Fruit fly (Drosophila melanogaster): ENCODE results near the gene cact.

Gene cact

dm6 chr2L:16270667-16271485, 55.1 kb downstream of the cact start (continued):
- no peak for TF ChIP-seq lmd (GFP tag; IDR thresholded peaks at IDR 0.05)
- no peak for TF ChIP-seq ken (GFP tag; IDR thresholded peaks at IDR 0.05)
- TF ChIP-seq CG5180 (GFP tag; optimal IDR thresholded peaks at IDR 0.05) = no peak
- TF ChIP-seq cg (GFP tag; optimal IDR thresholded peaks at IDR 0.05) = no peak
- TF ChIP-seq CG8089 (GFP tag; optimal IDR thresholded peaks at IDR 0.05) = no peak
- no peak for TF ChIP-seq p53 (GFP tag; optimal IDR thresholded peaks at IDR 0.05)
- TF ChIP-seq CG42726 (GFP tag; IDR thresholded peaks at IDR 0.05; ENCODE audit: partially characterized antibody) = no peak
- no peak for TF ChIP-seq Ets97D (GFP tag; optimal IDR thresholded peaks at IDR 0.05)
- TF ChIP-seq CG6854 (GFP tag; optimal IDR thresholded peaks at IDR 0.05) = no peak
- no peak for TF ChIP-seq Mad (GFP tag; optimal IDR thresholded peaks at IDR 0.05)
- no peak for TF ChIP-seq CG13287 (GFP tag; IDR thresholded peaks at IDR 0.05; ENCODE audit: partially characterized antibody)
- TF ChIP-seq hth (optimal IDR thresholded peaks at IDR 0.05) = no peak
- TF ChIP-seq emc (GFP tag; optimal IDR thresholded peaks at IDR 0.05) = no peak
- no peak for TF ChIP-seq insv (GFP tag; optimal IDR thresholded peaks at IDR 0.05)
- TF ChIP-seq CG2120 (GFP tag; optimal IDR thresholded peaks at IDR 0.05) = peak; percentile 67
- no peak for TF ChIP-seq Tbp (GFP tag; optimal IDR thresholded peaks at IDR 0.05)
- TF ChIP-seq pb (GFP tag; optimal IDR thresholded peaks at IDR 0.05) = no peak
- no peak for TF ChIP-seq abd-A (tag; optimal IDR thresholded peaks at IDR 0.05)
- no peak for TF ChIP-seq Sry-β (GFP tag; optimal IDR thresholded peaks at IDR 0.05)
- no peak for TF ChIP-seq CG43689 (GFP tag; IDR thresholded peaks at IDR 0.05)
- no peak for TF ChIP-seq Doc2 (GFP tag; IDR thresholded peaks at IDR 0.05)
- no peak for TF ChIP-seq mld (GFP tag; IDR thresholded peaks at IDR 0.05; ENCODE audit: partially characterized antibody)
- TF ChIP-seq bab2 (GFP tag; optimal IDR thresholded peaks at IDR 0.05) = peak; percentile 11
- no peak for TF ChIP-seq lilli (GFP tag; optimal IDR thresholded peaks at IDR 0.05)
- no peak for TF ChIP-seq croc (GFP tag; conservative IDR thresholded peaks at IDR 0.05)
- TF ChIP-seq grn (GFP tag; optimal IDR thresholded peaks at IDR 0.05) = peak; percentile 73
- peak; percentile 0 for TF ChIP-seq Blimp-1 (GFP tag; optimal IDR thresholded peaks at IDR 0.05)
- peak; percentile 15 for TF ChIP-seq unpg (GFP tag; optimal IDR thresholded peaks at IDR 0.05)
- no peak for TF ChIP-seq CG13424 (tag; optimal IDR thresholded peaks at IDR 0.05)
- no peak for TF ChIP-seq CG2889 (GFP tag; IDR thresholded peaks at IDR 0.05)
- peak; percentile 33 for TF ChIP-seq CG7839 (tag; optimal IDR thresholded peaks at IDR 0.05)
- no peak for TF ChIP-seq CG10274 (GFP tag; optimal IDR thresholded peaks at IDR 0.05)
- TF ChIP-seq CG16779 (GFP tag; IDR thresholded peaks at IDR 0.05) = no peak
- TF ChIP-seq Med (GFP tag) = peak; percentile 85
- no peak for TF ChIP-seq peb (GFP tag; IDR thresholded peaks at IDR 0.05)
- TF ChIP-seq CG17328 (GFP tag; IDR thresholded peaks at IDR 0.05) = no peak
- TF ChIP-seq CG34422 (GFP tag; IDR thresholded peaks at IDR 0.05) = no peak
- no peak for TF ChIP-seq Max (GFP tag; optimal IDR thresholded peaks at IDR 0.05)
- TF ChIP-seq CG7786 (GFP tag; optimal IDR thresholded peaks at IDR 0.05) = peak; percentile 24
- peak; percentile 35 for TF ChIP-seq CG12391 (tag; optimal IDR thresholded peaks at IDR 0.05)
- TF ChIP-seq Meics (GFP tag; optimal IDR thresholded peaks at IDR 0.05) = peak; percentile 53
- TF ChIP-seq Taf1 (GFP tag; IDR thresholded peaks at IDR 0.05) = no peak
- no peak for TF ChIP-seq CG8478 (optimal IDR thresholded peaks at IDR 0.05)
- no peak for TF ChIP-seq NFAT (GFP tag; IDR thresholded peaks at IDR 0.05)
- no peak for TF ChIP-seq CG10267 (tag; optimal IDR thresholded peaks at IDR 0.05)
- no peak for TF ChIP-seq wor (GFP tag; IDR thresholded peaks at IDR 0.05)
- no peak for TF ChIP-seq D19A (tag; optimal IDR thresholded peaks at IDR 0.05)
- TF ChIP-seq Hr51 (GFP tag; optimal IDR thresholded peaks at IDR 0.05) = peak in 1 of 2 experiments; percentile 3
- TF ChIP-seq Nf-YC (tag; optimal IDR thresholded peaks at IDR 0.05) = no peak
- no peak for TF ChIP-seq ATbp (GFP tag; optimal IDR thresholded peaks at IDR 0.05)
- no peak for TF ChIP-seq CG4820 (GFP tag; optimal IDR thresholded peaks at IDR 0.05)

All from whole organism, embryonic.